Fruit fly (Drosophila melanogaster): ENCODE data around the gene CG9132.

Gene CG9132

dm6 chrX:16761531-16761930, 39.0 kb downstream of the CG9132 start (continued):
- TF ChIP-seq fkh (GFP tag; optimal IDR thresholded peaks at IDR 0.05) (no peak), Hr38 (GFP tag; optimal IDR thresholded peaks at IDR 0.05) (no peak), salr (GFP tag; optimal IDR thresholded peaks at IDR 0.05) (peak in 1 of 2 experiments; percentile 43), CG3919 (GFP tag; optimal IDR thresholded peaks at IDR 0.05) (peak; percentile 62), CG16779 (tag; optimal IDR thresholded peaks at IDR 0.05) (peak; percentile 5), Hr39 (GFP tag; optimal IDR thresholded peaks at IDR 0.05) (peak; percentile 84), CG9139 (GFP tag; optimal IDR thresholded peaks at IDR 0.05) (no peak), CG10669 (GFP tag; optimal IDR thresholded peaks at IDR 0.05) (peak; percentile 60), Hr4 (GFP tag; optimal IDR thresholded peaks at IDR 0.05) (peak; percentile 68), CG15336 (GFP tag; IDR thresholded peaks at IDR 0.05) (peak; percentile 79)

- TF ChIP-seq CG11902 (GFP tag; optimal IDR thresholded peaks at IDR 0.05) (no peak), CG31627 (GFP tag; optimal IDR thresholded peaks at IDR 0.05) (no peak), Ets96B (tag; optimal IDR thresholded peaks at IDR 0.05) (no peak), CG3919 (GFP tag; optimal IDR thresholded peaks at IDR 0.05) (peak; percentile 2), acj6 (GFP tag; optimal IDR thresholded peaks at IDR 0.05) (no peak), Eip78C (GFP tag) (peak; percentile 63), cyc (GFP tag; optimal IDR thresholded peaks at IDR 0.05) (peak; percentile 1), fkh (GFP tag; optimal IDR thresholded peaks at IDR 0.05) (no peak), CG15336 (GFP tag; IDR thresholded peaks at IDR 0.05) (no peak), Hr39 (GFP tag; optimal IDR thresholded peaks at IDR 0.05) (no peak), CG10631 (GFP tag; optimal IDR thresholded peaks at IDR 0.05) (peak; percentile 3), Sox102F (GFP tag; optimal IDR thresholded peaks at IDR 0.05) (no peak), pdm3 (GFP tag; optimal IDR thresholded peaks at IDR 0.05) (no peak), Sox14 (GFP tag; optimal IDR thresholded peaks at IDR 0.05) (no peak), CG8119 (GFP tag; IDR thresholded peaks at IDR 0.05) (no peak), CG16779 (tag; optimal IDR thresholded peaks at IDR 0.05) (no peak), CG8632 (GFP tag; optimal IDR thresholded peaks at IDR 0.05) (no peak), svp (GFP tag) (peak; percentile 72), Ets21C (GFP tag; optimal IDR thresholded peaks at IDR 0.05) (no peak), topi (GFP tag; optimal IDR thresholded peaks at IDR 0.05) (no peak), Met (GFP tag; optimal IDR thresholded peaks at IDR 0.05) (peak; percentile 7)
Observed at dm6 chrX:16760542-16760941, 40.0 kb downstream of the CG9132 start.

dm6 chrX:16757645-16758044, 42.9 kb downstream of the CG9132 start:
- TF ChIP-seq Ets21C (GFP tag; optimal IDR thresholded peaks at IDR 0.05) (no peak), net (GFP tag; optimal IDR thresholded peaks at IDR 0.05) (no peak), CG6276 (GFP tag; optimal IDR thresholded peaks at IDR 0.05) (no peak), CG6163 (GFP tag; IDR thresholded peaks at IDR 0.05) (no peak), vri (GFP tag; optimal IDR thresholded peaks at IDR 0.05) (no peak), fkh (GFP tag; optimal IDR thresholded peaks at IDR 0.05) (no peak), CG7368 (GFP tag; optimal IDR thresholded peaks at IDR 0.05) (no peak), CG32006 (GFP tag; optimal IDR thresholded peaks at IDR 0.05) (no peak), CG8119 (GFP tag; IDR thresholded peaks at IDR 0.05) (no peak), Ets96B (tag; optimal IDR thresholded peaks at IDR 0.05) (no peak), CG8319 (GFP tag; optimal IDR thresholded peaks at IDR 0.05) (no peak)

- TF ChIP-seq dsx (GFP tag; optimal IDR thresholded peaks at IDR 0.05; ENCODE audit: poor library complexity, severe bottlenecking) (no peak), CG9139 (GFP tag; optimal IDR thresholded peaks at IDR 0.05) (no peak), achi (GFP tag; optimal IDR thresholded peaks at IDR 0.05) (no peak), CG3032 (tag; optimal IDR thresholded peaks at IDR 0.05) (no peak), svp (GFP tag) (no peak), CG8632 (GFP tag; optimal IDR thresholded peaks at IDR 0.05) (no peak), Sox102F (GFP tag; optimal IDR thresholded peaks at IDR 0.05) (no peak), Gug (GFP tag; IDR thresholded peaks at IDR 0.05) (no peak), Lpt (GFP tag; optimal IDR thresholded peaks at IDR 0.05) (no peak), CG4318 (GFP tag; optimal IDR thresholded peaks at IDR 0.05) (no peak), CG32006 (GFP tag; optimal IDR thresholded peaks at IDR 0.05) (no peak), CG7368 (GFP tag; optimal IDR thresholded peaks at IDR 0.05) (no peak), spab (GFP tag; optimal IDR thresholded peaks at IDR 0.05) (no peak), CG8319 (GFP tag; optimal IDR thresholded peaks at IDR 0.05) (no peak), OdsH (GFP tag; optimal IDR thresholded peaks at IDR 0.05) (no peak), Ets21C (GFP tag; optimal IDR thresholded peaks at IDR 0.05) (no peak), CG6808 (GFP tag; optimal IDR thresholded peaks at IDR 0.05) (no peak), Met (GFP tag; optimal IDR thresholded peaks at IDR 0.05) (no peak), CG6163 (GFP tag; IDR thresholded peaks at IDR 0.05) (no peak)
Observed at dm6 chrX:16753066-16753465, 47.4 kb downstream of the CG9132 start.

Data from whole organism, prepupa.